Fruit fly (Drosophila melanogaster): ENCODE measurements around the gene CG7692.

CG7692 gene

dm6 chr3L:17329069-17329468 lies 22.6 kb upstream of the CG7692 start, which contains the start of gene Or74a:
TSS of gene Or74a (minus strand) at chr3L:17329169.
- no peak for TF ChIP-seq CG15696 (tag; optimal IDR thresholded peaks at IDR 0.05)
- TF ChIP-seq CG10366 (GFP tag; IDR thresholded peaks at IDR 0.05), result no peak
- TF ChIP-seq grau (tag; optimal IDR thresholded peaks at IDR 0.05), result no peak

DNA sequence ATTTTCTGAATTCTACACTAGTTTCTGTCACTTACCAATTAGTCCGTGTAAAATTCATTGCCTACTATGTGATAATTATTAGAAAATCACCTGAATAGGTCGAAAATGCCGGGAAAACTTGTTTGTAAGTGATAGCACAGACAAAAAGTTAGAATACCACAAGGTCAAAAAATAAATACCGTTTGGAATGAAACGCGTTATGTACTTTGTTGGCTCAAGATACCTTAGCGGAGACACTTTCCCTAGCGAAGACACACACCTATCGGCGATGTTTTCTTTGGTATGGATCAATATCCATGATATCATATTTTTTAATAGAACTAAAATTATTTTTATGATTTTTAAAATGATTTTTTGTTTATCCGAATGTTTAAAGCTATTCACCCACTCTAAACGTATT lies 12.5 kb upstream of the CG7692 start, which contains the start of gene CG6479:
Gene CG6479, minus strand, starts transcription at position 141 of the 400 bp plus-strand sequence.
- TF ChIP-seq ase (GFP tag; IDR thresholded peaks at IDR 0.05), result no peak
- no peak for TF ChIP-seq mam (GFP tag; optimal IDR thresholded peaks at IDR 0.05)
- peak; percentile 28; the same call in 1 of the 2 replicates for TF ChIP-seq hbn (GFP tag; IDR thresholded peaks at IDR 0.05; ENCODE audit: partially characterized antibody)
- peak in 1 of 2 experiments; percentile 2 for TF ChIP-seq crp (GFP tag; optimal IDR thresholded peaks at IDR 0.05)
- no peak for TF ChIP-seq Neu2 (GFP tag; optimal IDR thresholded peaks at IDR 0.05; ENCODE audit: borderline replicate concordance)
- TF ChIP-seq CG12659 (GFP tag; optimal IDR thresholded peaks at IDR 0.05), result peak; percentile 36
- no peak for TF ChIP-seq CG30403 (GFP tag; optimal IDR thresholded peaks at IDR 0.05)
- peak; percentile 14; the same call in 1 of the 2 replicates for TF ChIP-seq CG9932 (GFP tag; IDR thresholded peaks at IDR 0.05)
- peak; percentile 49 for TF ChIP-seq phol (tag; optimal IDR thresholded peaks at IDR 0.05)
- TF ChIP-seq CG10654 (GFP tag; optimal IDR thresholded peaks at IDR 0.05), result no peak
- no peak for TF ChIP-seq CG8924 (tag; optimal IDR thresholded peaks at IDR 0.05)
- TF ChIP-seq CG17359 (tag; optimal IDR thresholded peaks at IDR 0.05), result no peak
- peak; percentile 61 for TF ChIP-seq Sry-δ (GFP tag; optimal IDR thresholded peaks at IDR 0.05)
- no peak for TF ChIP-seq sr (GFP tag; IDR thresholded peaks at IDR 0.05)
- no peak for TF ChIP-seq CG10462 (GFP tag; optimal IDR thresholded peaks at IDR 0.05)
- no peak for TF ChIP-seq Stat92E (GFP tag; optimal IDR thresholded peaks at IDR 0.05)
- no peak for TF ChIP-seq CG12071 (GFP tag; optimal IDR thresholded peaks at IDR 0.05)
- TF ChIP-seq fd96Cb (tag; optimal IDR thresholded peaks at IDR 0.05), result no peak
- no peak for TF ChIP-seq usp (GFP tag; optimal IDR thresholded peaks at IDR 0.05)
- no peak for TF ChIP-seq Jarid2 (GFP tag; optimal IDR thresholded peaks at IDR 0.05)
- no peak for TF ChIP-seq CG15479 (GFP tag; optimal IDR thresholded peaks at IDR 0.05)
- TF ChIP-seq CG17361 (GFP tag; IDR thresholded peaks at IDR 0.05), result no peak
- no peak for TF ChIP-seq Atf3 (GFP tag; optimal IDR thresholded peaks at IDR 0.05)
- TF ChIP-seq Abd-B (GFP tag; optimal IDR thresholded peaks at IDR 0.05), result peak; percentile 16
- peak; percentile 28 for TF ChIP-seq CG11504 (tag; optimal IDR thresholded peaks at IDR 0.05)
- no peak for TF ChIP-seq CG3726 (GFP tag; IDR thresholded peaks at IDR 0.05)
- TF ChIP-seq lilli (GFP tag; optimal IDR thresholded peaks at IDR 0.05), result no peak
- peak; percentile 74 for TF ChIP-seq pzg (GFP tag; optimal IDR thresholded peaks at IDR 0.05)
- TF ChIP-seq row (GFP tag; IDR thresholded peaks at IDR 0.05), result peak; percentile 36; the same call in 1 of the 3 replicates
- TF ChIP-seq bigmax (GFP tag; optimal IDR thresholded peaks at IDR 0.05), result peak; percentile 3
- TF ChIP-seq dan (GFP tag; IDR thresholded peaks at IDR 0.05), result no peak
- TF ChIP-seq Ssrp (tag; optimal IDR thresholded peaks at IDR 0.05), result no peak
- TF ChIP-seq CG4617 (GFP tag; optimal IDR thresholded peaks at IDR 0.05; ENCODE audit: borderline replicate concordance), result peak; percentile 0
- no peak for TF ChIP-seq HLH54F (GFP tag; optimal IDR thresholded peaks at IDR 0.05)
- TF ChIP-seq CG1603 (tag; optimal IDR thresholded peaks at IDR 0.05), result peak; percentile 60
- peak; percentile 36 for TF ChIP-seq Hmr (GFP tag; optimal IDR thresholded peaks at IDR 0.05)
- no peak for TF ChIP-seq Hr78 (GFP tag; optimal IDR thresholded peaks at IDR 0.05)
- TF ChIP-seq E2f2 (GFP tag; IDR thresholded peaks at IDR 0.05), result peak; percentile 51
- TF ChIP-seq gfzf (GFP tag; optimal IDR thresholded peaks at IDR 0.05), result peak; percentile 93
- TF ChIP-seq sqz (GFP tag; optimal IDR thresholded peaks at IDR 0.05), result no peak
- TF ChIP-seq knrl (GFP tag; IDR thresholded peaks at IDR 0.05; ENCODE audit: partially characterized antibody), result peak; percentile 70
- no peak for TF ChIP-seq kni (GFP tag; optimal IDR thresholded peaks at IDR 0.05)
- no peak for TF ChIP-seq Hmx (GFP tag; optimal IDR thresholded peaks at IDR 0.05)
- TF ChIP-seq unpg (GFP tag; optimal IDR thresholded peaks at IDR 0.05), result no peak
- peak; percentile 66 for TF ChIP-seq CG9797 (GFP tag; optimal IDR thresholded peaks at IDR 0.05)
- TF ChIP-seq CTCF (GFP tag; optimal IDR thresholded peaks at IDR 0.05), result peak; percentile 34

All from whole organism, embryonic.